Fruit fly (Drosophila melanogaster) whole organism, embryonic: ENCODE results near the gene CG43168.
A peak's percentile ranks its signal among the peaks of the same experiment; 100 is the strongest.

ENCODE experiments used
- Atf-2 ChIP-seq: fragments of 200-800 bp; sonication (Bioruptor generic); optimal IDR thresholded peaks from 2 replicates; lab custom pipeline; 2016; ENCODE audit warnings: missing biosample characterization, missing genetic modification characterization
- CG10274 ChIP-seq: fragments of 200-800 bp; sonication (Bioruptor generic); optimal IDR thresholded peaks from 3 replicates; lab custom pipeline; 2017; ENCODE audit warnings: missing biosample characterization, mild to moderate bottlenecking, missing genetic modification characterization
- CG12236 ChIP-seq: fragments of 200-800 bp; sonication (Bioruptor generic); optimal IDR thresholded peaks from 2 replicates; lab custom pipeline; 2016; ENCODE audit warnings: missing biosample characterization, missing genetic modification characterization
- CG12299 ChIP-seq: fragments of 200-800 bp; sonication (Bioruptor generic); optimal IDR thresholded peaks from 2 replicates; lab custom pipeline; 2018; ENCODE audit warnings: missing biosample characterization, mild to moderate bottlenecking, missing genetic modification characterization
- CG12942 ChIP-seq: fragments of 200-800 bp; sonication (Bioruptor generic); optimal IDR thresholded peaks from 3 replicates; lab custom pipeline; 2016; ENCODE audit warnings: missing biosample characterization, missing genetic modification characterization
- CG13624 ChIP-seq: fragments of 200-800 bp; sonication (Bioruptor generic); optimal IDR thresholded peaks from 2 replicates; lab custom pipeline; 2016; ENCODE audit warnings: missing biosample characterization, missing genetic modification characterization
- CG13894 ChIP-seq: fragments of 200-800 bp; sonication (Bioruptor generic); optimal IDR thresholded peaks from 3 replicates; lab custom pipeline; 2018; ENCODE audit warnings: missing biosample characterization, mild to moderate bottlenecking, missing genetic modification characterization, moderate library complexity
- CG14667 ChIP-seq: fragments of 200-800 bp; sonication (Bioruptor generic); IDR thresholded peaks from 2 replicates; pipeline ENCODE4 v1.3.6; 2022; ENCODE audit warnings: missing biosample characterization, missing genetic modification characterization
- CG15269 ChIP-seq: fragments of 200-800 bp; sonication (Bioruptor generic); optimal IDR thresholded peaks from 2 replicates; lab custom pipeline; 2018; ENCODE audit warnings: missing biosample characterization, mild to moderate bottlenecking, missing genetic modification characterization, moderate library complexity
- CG2199 ChIP-seq: fragments of 200-800 bp; sonication (Bioruptor generic); IDR thresholded peaks from 3 replicates; pipeline ENCODE4 v1.3.6; 2022; ENCODE audit warnings: missing biosample characterization, missing genetic modification characterization
- CG31388 ChIP-seq: fragments of 200-800 bp; sonication (Bioruptor generic); optimal IDR thresholded peaks from 2 replicates; lab custom pipeline; 2016; ENCODE audit warnings: missing biosample characterization, missing genetic modification characterization
- CG32767 ChIP-seq: fragments of 200-800 bp; sonication (Bioruptor generic); IDR thresholded peaks from 2 replicates; pipeline ENCODE4 v1.3.6; 2022; ENCODE audit warnings: missing biosample characterization, missing genetic modification characterization
- CG3407 ChIP-seq: fragments of 200-800 bp; sonication (Bioruptor generic); optimal IDR thresholded peaks from 2 replicates; lab custom pipeline; 2018; ENCODE audit warnings: missing biosample characterization, mild to moderate bottlenecking, missing genetic modification characterization
- CG4424 ChIP-seq: fragments of 200-800 bp; sonication (Bioruptor generic); optimal IDR thresholded peaks from 3 replicates; lab custom pipeline; 2016; ENCODE audit warnings: missing biosample characterization, missing genetic modification characterization
- CG4730 ChIP-seq: fragments of 200-800 bp; sonication (Bioruptor generic); IDR thresholded peaks from 2 replicates; pipeline ENCODE4 v1.3.6; 2022; ENCODE audit warnings: missing biosample characterization, missing genetic modification characterization
- CG6175 ChIP-seq: fragments of 200-800 bp; sonication (Bioruptor generic); IDR thresholded peaks from 3 replicates; pipeline ENCODE4 v1.3.6; 2022; ENCODE audit warnings: missing biosample characterization, missing genetic modification characterization
- CG6272 ChIP-seq: fragments of 200-800 bp; sonication (Bioruptor generic); IDR thresholded peaks from 2 replicates; pipeline ENCODE4 v1.3.6; 2022; ENCODE audit warnings: missing biosample characterization, missing genetic modification characterization
- CG9817 ChIP-seq: fragments of 200-800 bp; sonication (Bioruptor generic); optimal IDR thresholded peaks from 2 replicates; lab custom pipeline; 2018; ENCODE audit warnings: missing biosample characterization, mild to moderate bottlenecking, missing genetic modification characterization, moderate library complexity
- CHES-1-like ChIP-seq: fragments of 200-800 bp; sonication (Bioruptor generic); optimal IDR thresholded peaks from 2 replicates; lab custom pipeline; 2016; ENCODE audit warnings: missing biosample characterization, missing genetic modification characterization
- Dbx ChIP-seq: fragments of 200-800 bp; sonication (Bioruptor generic); IDR thresholded peaks from 3 replicates; pipeline ENCODE4 v1.3.6; 2022; ENCODE audit warnings: missing biosample characterization, missing genetic modification characterization
- E2f2 ChIP-seq: fragments of 200-800 bp; sonication (Bioruptor generic); IDR thresholded peaks from 2 replicates; pipeline ENCODE4 v1.3.6; 2022; ENCODE audit warnings: missing biosample characterization, missing genetic modification characterization
- NC2α ChIP-seq: fragments of 200-800 bp; sonication (Bioruptor generic); optimal IDR thresholded peaks from 2 replicates; lab custom pipeline; 2016; ENCODE audit warnings: missing biosample characterization, missing genetic modification characterization
- NC2β ChIP-seq: fragments of 200-800 bp; sonication (Bioruptor generic); optimal IDR thresholded peaks from 2 replicates; lab custom pipeline; 2016; ENCODE audit warnings: missing biosample characterization, missing genetic modification characterization
- Oaz ChIP-seq: fragments of 200-800 bp; sonication (Bioruptor generic); IDR thresholded peaks from 2 replicates; pipeline ENCODE4 v1.3.6; 2022; ENCODE audit warnings: missing biosample characterization, missing genetic modification characterization
- Rx ChIP-seq: fragments of 200-800 bp; sonication (Bioruptor generic); IDR thresholded peaks from 2 replicates; pipeline ENCODE4 v1.3.6; 2022; ENCODE audit warnings: missing biosample characterization, missing genetic modification characterization
- Sry-β ChIP-seq: fragments of 200-800 bp; sonication (Bioruptor generic); optimal IDR thresholded peaks from 2 replicates; lab custom pipeline; 2018; ENCODE audit warnings: missing biosample characterization, mild to moderate bottlenecking, missing genetic modification characterization, moderate library complexity
- Ssrp ChIP-seq: fragments of 200-800 bp; sonication (Bioruptor generic); optimal IDR thresholded peaks from 2 replicates; lab custom pipeline; 2018; ENCODE audit warnings: missing biosample characterization, mild to moderate bottlenecking, missing genetic modification characterization, moderate library complexity
- TFAM ChIP-seq: fragments of 200-800 bp; sonication (Bioruptor generic); optimal IDR thresholded peaks from 2 replicates; lab custom pipeline; 2017; ENCODE audit warnings: missing biosample characterization, missing genetic modification characterization, inconsistent platforms
- Trl ChIP-seq, 3 experiments: fragments of >200 bp in 2 of 3; fragments of 200-800 bp in 1 of 3; sonication (Bioruptor generic) in 1 of 3; optimal IDR thresholded peaks; 2 replicates in 1 of 3; 3 replicates in 2 of 3; lab custom pipeline; 2016 to 2017; ENCODE audit warnings: missing biosample characterization in 1 of 3, missing genetic modification characterization in 1 of 3
- aop ChIP-seq: fragments of 200-800 bp; sonication (Bioruptor generic); IDR thresholded peaks from 2 replicates; pipeline ENCODE4 v1.3.6; 2022; ENCODE audit warnings: missing biosample characterization, missing genetic modification characterization
- bbx ChIP-seq: fragments of 200-800 bp; sonication (Bioruptor generic); IDR thresholded peaks from 2 replicates; pipeline ENCODE4 v1.3.6; 2022; ENCODE audit warnings: missing biosample characterization, missing genetic modification characterization; ENCODE audit not compliant: partially characterized antibody
- crc ChIP-seq: fragments of 200-800 bp; sonication (Bioruptor generic); optimal IDR thresholded peaks from 2 replicates; lab custom pipeline; 2016; ENCODE audit warnings: missing biosample characterization, missing genetic modification characterization
- dan ChIP-seq: fragments of 200-800 bp; sonication (Bioruptor generic); IDR thresholded peaks from 2 replicates; pipeline ENCODE4 v1.3.6; 2022; ENCODE audit warnings: missing biosample characterization, missing genetic modification characterization
- ewg ChIP-seq: fragments of 200-800 bp; sonication (Bioruptor generic); optimal IDR thresholded peaks from 3 replicates; lab custom pipeline; 2017; ENCODE audit warnings: mild to moderate bottlenecking, missing biosample characterization, missing genetic modification reagents, missing genetic modification characterization
- eyg ChIP-seq: fragments of 200-800 bp; sonication (Bioruptor generic); optimal IDR thresholded peaks from 3 replicates; lab custom pipeline; 2016; ENCODE audit warnings: missing biosample characterization, missing genetic modification characterization
- hbn ChIP-seq: fragments of 200-800 bp; sonication (Bioruptor generic); IDR thresholded peaks from 2 replicates; pipeline ENCODE4 v1.3.6; 2022; ENCODE audit warnings: missing biosample characterization, missing genetic modification characterization; ENCODE audit not compliant: partially characterized antibody
- jing ChIP-seq: fragments of 200-800 bp; sonication (Bioruptor generic); optimal IDR thresholded peaks from 2 replicates; lab custom pipeline; 2018; ENCODE audit warnings: missing biosample characterization, mild to moderate bottlenecking, missing genetic modification characterization
- kay ChIP-seq: fragments of 200-800 bp; sonication (Bioruptor generic); optimal IDR thresholded peaks from 2 replicates; lab custom pipeline; 2016; ENCODE audit warnings: missing biosample characterization, missing genetic modification characterization
- ken ChIP-seq: fragments of 200-800 bp; sonication (Bioruptor generic); IDR thresholded peaks from 3 replicates; pipeline ENCODE4 v1.3.6; 2022; ENCODE audit warnings: missing biosample characterization, missing genetic modification characterization
- lola ChIP-seq, 3 experiments: fragments of >200 bp in 2 of 3; fragments of 200-800 bp in 1 of 3; sonication (Bioruptor generic) in 1 of 3; optimal IDR thresholded peaks; 2 replicates each; lab custom pipeline; 2017 to 2019; ENCODE audit warnings: missing biosample characterization in 3 of 3, missing genetic modification characterization in 3 of 3, mild to moderate bottlenecking in 1 of 3, moderate library complexity in 1 of 3
- maf-S ChIP-seq: fragments of 200-800 bp; sonication (Bioruptor generic); optimal IDR thresholded peaks from 2 replicates; lab custom pipeline; 2016; ENCODE audit warnings: missing biosample characterization, missing genetic modification characterization
- oc ChIP-seq: fragments of 200-800 bp; sonication (Bioruptor generic); optimal IDR thresholded peaks from 2 replicates; lab custom pipeline; 2018; ENCODE audit warnings: missing biosample characterization, mild to moderate bottlenecking, missing genetic modification characterization, moderate library complexity
- pita ChIP-seq: fragments of 200-800 bp; sonication (Bioruptor generic); optimal IDR thresholded peaks from 2 replicates; lab custom pipeline; 2017; ENCODE audit warnings: missing biosample characterization, mild to moderate bottlenecking, missing genetic modification characterization
- pros ChIP-seq: fragments of 200-800 bp; sonication (Bioruptor generic); optimal IDR thresholded peaks from 3 replicates; lab custom pipeline; 2019; ENCODE audit warnings: missing biosample characterization, mild to moderate bottlenecking, missing genetic modification characterization, moderate library complexity
- pum ChIP-seq: fragments of 200-800 bp; sonication (Bioruptor generic); optimal IDR thresholded peaks from 2 replicates; lab custom pipeline; 2016; ENCODE audit warnings: missing biosample characterization, missing genetic modification characterization
- tgo ChIP-seq: fragments of 200-800 bp; sonication (Bioruptor generic); IDR thresholded peaks from 3 replicates; pipeline ENCODE4 v1.3.6; 2022; ENCODE audit warnings: missing biosample characterization, missing genetic modification characterization
- tup ChIP-seq: fragments of 200-800 bp; sonication (Bioruptor generic); optimal IDR thresholded peaks from 2 replicates; lab custom pipeline; 2016; ENCODE audit warnings: missing biosample characterization, mild to moderate bottlenecking, missing genetic modification characterization, moderate library complexity
- wek ChIP-seq: fragments of 200-800 bp; sonication (Bioruptor generic); optimal IDR thresholded peaks from 3 replicates; lab custom pipeline; 2018; ENCODE audit warnings: missing biosample characterization, mild to moderate bottlenecking, missing genetic modification characterization, moderate library complexity

The CG43168 gene

dm6 chr3L:6263896-6264841, 11.4 kb upstream of the CG43168 start (continued):
- TF ChIP-seq CG13894 (no peak), CG6272 (no peak), hbn (no peak), CG31388 (GFP tag; lab: Kevin White, UChicago) (no peak), CHES-1-like (GFP tag; lab: Kevin White, UChicago) (no peak), oc (tag; lab: Kevin White, UChicago) (no peak), CG12942 (GFP tag; lab: Kevin White, UChicago) (peak; percentile 29), Sry-β (GFP tag; lab: Kevin White, UChicago) (no peak), tup (GFP tag; lab: Kevin White, UChicago) (no peak), CG13624 (GFP tag; lab: Kevin White, UChicago) (peak; percentile 54), pum (GFP tag; lab: Kevin White, UChicago) (peak; percentile 28), NC2β (GFP tag; lab: Kevin White, UChicago) (peak; percentile 41), Trl (optimal IDR thresholded peaks at IDR 0.05; lab: Kevin White, UChicago) (no peak), Trl (GFP tag; optimal IDR thresholded peaks at IDR 0.05; lab: Kevin White, UChicago) (peak; percentile 33), CG12236 (GFP tag; lab: Kevin White, UChicago) (no peak), CG15269 (tag; lab: Kevin White, UChicago) (peak; percentile 42), CG12299 (tag; lab: Kevin White, UChicago) (no peak), Oaz (GFP tag; lab: Robert Waterston, UW) (no peak), ken (peak; percentile 53; the same call in 2 of the 3 replicates), wek (GFP tag; lab: Kevin White, UChicago) (no peak), jing (GFP tag; lab: Kevin White, UChicago) (peak; percentile 9), kay (GFP tag; lab: Kevin White, UChicago) (no peak), CG32767 (GFP tag; lab: Robert Waterston, UW) (no peak), CG9817 (tag; lab: Kevin White, UChicago) (peak; percentile 59), eyg (no peak), maf-S (GFP tag; lab: Kevin White, UChicago) (peak; percentile 13), pros (GFP tag; lab: Kevin White, UChicago) (no peak), CG4730 (GFP tag; lab: Robert Waterston, UW) (peak; percentile 38), CG3407 (GFP tag; lab: Kevin White, UChicago) (no peak), ewg (GFP tag; lab: Kevin White, UChicago) (peak; percentile 13), Atf-2 (GFP tag; lab: Kevin White, UChicago) (peak; percentile 12), Rx (peak; percentile 25; the same call in 1 of the 2 replicates), bbx (GFP tag; lab: Robert Waterston, UW) (no peak), crc (GFP tag; lab: Kevin White, UChicago) (no peak), E2f2 (GFP tag; lab: Robert Waterston, UW) (peak; percentile 32), CG4424 (GFP tag; lab: Kevin White, UChicago) (peak; percentile 21), dan (GFP tag; lab: Robert Waterston, UW) (no peak), tgo (GFP tag; lab: Robert Waterston, UW) (peak; percentile 28; the same call in 1 of the 3 replicates), CG10274 (GFP tag; lab: Kevin White, UChicago) (no peak), TFAM (GFP tag; lab: Kevin White, UChicago) (no peak), Ssrp (tag; lab: Kevin White, UChicago) (peak; percentile 30), lola (GFP tag; optimal IDR thresholded peaks at IDR 0.05; lab: Kevin White, UChicago) (peak in 1 of 3 experiments; percentile 17), CG14667 (GFP tag; lab: Robert Waterston, UW) (peak; percentile 9; the same call in 1 of the 2 replicates), aop (GFP tag; lab: Robert Waterston, UW) (no peak), CG2199 (GFP tag; lab: Robert Waterston, UW) (peak; percentile 84; the same call in 2 of the 3 replicates), Dbx (peak; percentile 67; the same call in 1 of the 3 replicates), CG6175 (no peak), pita (GFP tag; lab: Kevin White, UChicago) (peak; percentile 21), NC2α (peak; percentile 2)
